Worm (Caenorhabditis elegans): ENCODE data around the gene ucp-4.

The ucp-4 gene

ce11 chrV:9328670-9329069 is 5.4 kb upstream of the ucp-4 start, which contains the start of gene K07B1.4:
Gene K07B1.4, plus strand, starts transcription at chrV:9328970.
- TF ChIP-seq sox-2 (GFP tag; IDR thresholded peaks at IDR 0.05), result no peak
- TF ChIP-seq unc-42 (tag; optimal IDR thresholded peaks at IDR 0.05), result no peak
- TF ChIP-seq nfya-1 (tag; optimal IDR thresholded peaks at IDR 0.05), result no peak
- TF ChIP-seq fax-1 (tag; optimal IDR thresholded peaks at IDR 0.05), result no peak
- no peak for TF ChIP-seq nhr-11 (tag; optimal IDR thresholded peaks at IDR 0.05)
- no peak for TF ChIP-seq fkh-6 (tag; optimal IDR thresholded peaks at IDR 0.05)
- TF ChIP-seq ref-2 (tag; optimal IDR thresholded peaks at IDR 0.05), result no peak
- TF ChIP-seq tbx-7 (tag; optimal IDR thresholded peaks at IDR 0.05), result no peak
- TF ChIP-seq nhr-232 (tag; optimal IDR thresholded peaks at IDR 0.05), result no peak
- no peak for TF ChIP-seq T23F11.4 (GFP tag; optimal IDR thresholded peaks at IDR 0.05)
- no peak for TF ChIP-seq tbx-2 (tag; optimal IDR thresholded peaks at IDR 0.05)
- TF ChIP-seq hlh-15 (tag; optimal IDR thresholded peaks at IDR 0.05), result no peak
- no peak for TF ChIP-seq elt-2 (tag; optimal IDR thresholded peaks at IDR 0.05)
- TF ChIP-seq pat-9 (tag; optimal IDR thresholded peaks at IDR 0.05), result no peak
- TF ChIP-seq pax-1 (tag; optimal IDR thresholded peaks at IDR 0.05), result no peak
- no peak for TF ChIP-seq mec-3 (tag; optimal IDR thresholded peaks at IDR 0.05; ENCODE audit: borderline replicate concordance)
- no peak for TF ChIP-seq ceh-30 (tag; optimal IDR thresholded peaks at IDR 0.05)
- TF ChIP-seq pha-2 (tag; optimal IDR thresholded peaks at IDR 0.05), result no peak

- TF ChIP-seq fkh-10 (GFP tag; optimal IDR thresholded peaks at IDR 0.05) (no peak), ceh-31 (tag; optimal IDR thresholded peaks at IDR 0.05) (no peak), fax-1 (tag; optimal IDR thresholded peaks at IDR 0.05) (no peak), ttx-3 (tag; optimal IDR thresholded peaks at IDR 0.05) (no peak), ceh-24 (tag; optimal IDR thresholded peaks at IDR 0.05) (no peak), pag-3 (tag; optimal IDR thresholded peaks at IDR 0.05; ENCODE audit: borderline replicate concordance) (no peak), sox-4 (tag; optimal IDR thresholded peaks at IDR 0.05) (no peak), C08G9.2 (tag; optimal IDR thresholded peaks at IDR 0.05) (no peak), hlh-6 (tag; optimal IDR thresholded peaks at IDR 0.05) (no peak), T23F11.4 (GFP tag; optimal IDR thresholded peaks at IDR 0.05) (no peak), hlh-15 (tag; optimal IDR thresholded peaks at IDR 0.05) (no peak), dve-1 (tag; optimal IDR thresholded peaks at IDR 0.05) (no peak), lin-11 (tag; optimal IDR thresholded peaks at IDR 0.05) (no peak), nhr-232 (tag; optimal IDR thresholded peaks at IDR 0.05) (no peak), F13H6.1 (tag; optimal IDR thresholded peaks at IDR 0.05) (no peak), tbx-2 (tag; optimal IDR thresholded peaks at IDR 0.05) (no peak)
Observed at ce11 chrV:9329245-9329979, 4.7 kb upstream of the ucp-4 start.

ce11 chrV:9332611-9333315 is 1.3 kb upstream of the ucp-4 start:
- TF ChIP-seq sox-4 (tag; optimal IDR thresholded peaks at IDR 0.05) (no peak), ama-1 (optimal IDR thresholded peaks at IDR 0.05) (no peak), zip-5 (tag; optimal IDR thresholded peaks at IDR 0.05) (no peak), hlh-6 (tag; optimal IDR thresholded peaks at IDR 0.05) (no peak), pha-4 (tag; optimal IDR thresholded peaks at IDR 0.05) (no peak), ceh-30 (tag; optimal IDR thresholded peaks at IDR 0.05) (no peak), C38D4.7 (GFP tag; optimal IDR thresholded peaks at IDR 0.05) (no peak), nfya-1 (tag; optimal IDR thresholded peaks at IDR 0.05) (no peak)

- no peak for TF ChIP-seq ets-4 (tag; optimal IDR thresholded peaks at IDR 0.05)
- no peak for TF ChIP-seq madf-2 (tag; optimal IDR thresholded peaks at IDR 0.05)
- TF ChIP-seq pros-1 (tag; optimal IDR thresholded peaks at IDR 0.05), result no peak
- no peak for TF ChIP-seq ceh-34 (tag; optimal IDR thresholded peaks at IDR 0.05)
- TF ChIP-seq ceh-6 (GFP tag; optimal IDR thresholded peaks at IDR 0.05), result no peak
- TF ChIP-seq unc-3 (GFP tag; conservative IDR thresholded peaks at IDR 0.05), result no peak
- no peak for TF ChIP-seq unc-3 (tag; optimal IDR thresholded peaks at IDR 0.05)
- TF ChIP-seq ceh-9 (tag; optimal IDR thresholded peaks at IDR 0.05), result no peak
- TF ChIP-seq ceh-2 (tag; optimal IDR thresholded peaks at IDR 0.05), result no peak
- TF ChIP-seq C38D4.7 (GFP tag; optimal IDR thresholded peaks at IDR 0.05), result no peak
- no peak for TF ChIP-seq hlh-30 (tag; optimal IDR thresholded peaks at IDR 0.05; ENCODE audit: insufficient read depth)
Observed at ce11 chrV:9333316-9334048, 616 bp upstream of the ucp-4 start, which contains the start of gene acl-14. Gene acl-14, minus strand, starts transcription at chrV:9333631.

Data from whole organism, late embryonic.